Worm (Caenorhabditis elegans): ENCODE results near the gene K10B4.3.

Gene K10B4.3

DNA sequence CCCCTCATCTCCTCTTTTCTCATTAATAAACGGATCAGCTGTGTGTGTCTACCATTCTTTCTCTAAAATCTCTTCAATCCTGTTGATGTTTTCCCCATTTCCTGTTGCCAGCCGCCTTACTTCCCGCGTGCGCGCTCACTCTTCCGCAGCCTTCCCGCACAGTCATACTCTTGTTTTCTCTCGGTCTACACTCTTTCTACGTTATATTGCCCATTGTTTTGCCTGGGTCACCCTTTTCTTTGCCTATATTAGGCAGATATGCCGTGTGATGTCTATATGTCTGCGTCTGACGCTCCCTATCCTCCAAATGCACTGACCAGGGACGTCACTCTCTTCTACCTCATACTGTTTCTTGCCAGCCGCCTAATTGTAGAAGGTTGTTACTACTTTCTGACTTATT is 54.7 kb downstream of the K10B4.3 start (continued):
- no peak for TF ChIP-seq nfya-1 (tag; optimal IDR thresholded peaks at IDR 0.05; ENCODE audit: borderline replicate concordance, insufficient read depth)
- peak; percentile 51 for TF ChIP-seq efl-1 (GFP tag; optimal IDR thresholded peaks at IDR 0.05)
- peak; percentile 34 for TF ChIP-seq attf-5 (GFP tag; optimal IDR thresholded peaks at IDR 0.05)
- TF ChIP-seq madf-8 (GFP tag; conservative IDR thresholded peaks at IDR 0.05) = no peak
- TF ChIP-seq ztf-3 (GFP tag; optimal IDR thresholded peaks at IDR 0.05) = no peak
- TF ChIP-seq nhr-120 (GFP tag; IDR thresholded peaks at IDR 0.05) = no peak
- no peak for TF ChIP-seq F57A8.1 (GFP tag; optimal IDR thresholded peaks at IDR 0.05)
- no peak for TF ChIP-seq Y53F4B.3 (GFP tag; IDR thresholded peaks at IDR 0.05)
- peak; percentile 71; the same call in 1 of the 2 replicates for TF ChIP-seq hmg-1.2 (GFP tag; IDR thresholded peaks at IDR 0.05)
- no peak for TF ChIP-seq fkh-3 (tag; optimal IDR thresholded peaks at IDR 0.05)
- TF ChIP-seq madf-6 (GFP tag; IDR thresholded peaks at IDR 0.05) = peak; percentile 39; the same call in 1 of the 2 replicates

ce11 chrII:65484-65883 is 55.5 kb downstream of the K10B4.3 start:
- no peak for TF ChIP-seq ztf-3 (GFP tag; optimal IDR thresholded peaks at IDR 0.05)
- TF ChIP-seq nhr-80 (tag; optimal IDR thresholded peaks at IDR 0.05) = peak; percentile 61
